Worm (Caenorhabditis elegans): ENCODE results near the gene bcas-2.

Gene bcas-2

DNA sequence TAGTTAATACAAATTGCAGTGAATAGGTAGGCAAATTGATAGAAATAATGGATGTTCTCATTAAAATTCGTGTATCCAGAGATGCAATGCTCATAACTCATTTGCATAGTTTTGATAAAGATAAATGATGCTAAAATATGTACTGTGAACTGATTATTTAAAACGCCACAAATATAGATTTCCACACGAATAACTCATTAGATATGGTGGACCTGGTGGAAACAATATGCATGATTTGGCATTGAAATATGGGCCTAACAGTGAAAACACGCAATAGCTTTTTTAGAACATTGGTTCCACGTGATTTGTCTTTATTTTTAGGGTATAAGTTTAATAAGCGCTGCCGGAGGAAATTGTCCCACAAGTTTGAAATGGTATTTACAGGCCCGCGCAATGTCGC, 24.6 kb upstream of the bcas-2 start, which contains the start of gene srg-3:
Gene srg-3 (minus strand): TSS at position 101 of the 400 bp plus-strand sequence.
- TF ChIP-seq ref-1 (GFP tag; conservative IDR thresholded peaks at IDR 0.05) (no peak), tab-1 (GFP tag; IDR thresholded peaks at IDR 0.05) (no peak), T22C8.4 (GFP tag; IDR thresholded peaks at IDR 0.05) (no peak), ztf-29 (GFP tag; IDR thresholded peaks at IDR 0.05) (no peak), med-1 (GFP tag; optimal IDR thresholded peaks at IDR 0.05; ENCODE audit: insufficient read depth) (no peak), flt-1 (GFP tag; IDR thresholded peaks at IDR 0.05) (no peak), cog-1 (tag; optimal IDR thresholded peaks at IDR 0.05) (no peak), klf-2 (GFP tag; conservative IDR thresholded peaks at IDR 0.05) (no peak), ztf-23 (GFP tag; IDR thresholded peaks at IDR 0.05) (no peak)

DNA sequence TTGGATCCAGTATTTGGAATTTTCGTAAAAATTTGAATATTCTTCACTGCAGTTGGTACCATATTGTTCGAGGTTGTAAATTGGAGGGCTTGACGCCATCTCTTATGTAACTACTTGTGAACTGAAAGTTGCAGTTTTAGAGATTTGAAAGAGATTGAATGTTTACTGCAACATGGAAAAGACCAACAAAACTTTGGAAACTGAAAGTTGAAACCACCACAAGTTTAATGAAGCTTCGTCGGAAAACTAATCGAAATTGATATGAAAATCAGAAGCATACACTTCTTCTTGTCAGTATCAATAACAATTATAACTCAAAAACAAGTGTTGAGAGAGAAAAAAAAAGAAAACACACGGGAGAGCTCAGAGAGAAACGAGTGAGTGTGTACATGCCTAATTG, 22.4 kb upstream of the bcas-2 start, which contains the start of gene srg-7:
Gene srg-7 (minus strand): TSS at position 101 of the 400 bp plus-strand sequence.
- no peak for TF ChIP-seq tab-1 (GFP tag; IDR thresholded peaks at IDR 0.05)
- TF ChIP-seq ztf-23 (GFP tag; IDR thresholded peaks at IDR 0.05), result no peak
- no peak for TF ChIP-seq T22C8.4 (GFP tag; IDR thresholded peaks at IDR 0.05)
- TF ChIP-seq med-1 (GFP tag; optimal IDR thresholded peaks at IDR 0.05; ENCODE audit: insufficient read depth), result no peak
- TF ChIP-seq flt-1 (GFP tag; IDR thresholded peaks at IDR 0.05), result no peak
- TF ChIP-seq klf-2 (GFP tag; conservative IDR thresholded peaks at IDR 0.05), result no peak
- TF ChIP-seq ref-1 (GFP tag; conservative IDR thresholded peaks at IDR 0.05), result no peak
- TF ChIP-seq ztf-29 (GFP tag; IDR thresholded peaks at IDR 0.05), result no peak
- no peak for TF ChIP-seq cog-1 (tag; optimal IDR thresholded peaks at IDR 0.05)

DNA sequence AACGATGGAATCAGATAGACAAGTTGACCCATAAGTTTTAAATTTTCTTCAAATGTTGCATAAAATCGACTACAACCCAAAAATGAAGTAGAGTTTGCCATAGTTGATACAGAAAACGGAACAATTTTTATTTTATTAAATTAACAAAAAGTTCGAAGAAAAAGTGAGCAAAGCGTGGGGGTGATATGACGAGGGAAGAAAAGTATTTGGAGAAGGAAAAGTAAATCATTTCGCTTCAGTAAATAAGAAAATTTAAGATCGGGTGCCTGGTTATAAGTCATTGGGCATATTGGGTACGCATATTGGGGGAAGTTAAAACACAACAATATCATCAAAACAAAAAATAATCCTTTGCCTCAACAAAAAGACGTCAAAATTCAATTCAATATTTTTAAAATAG, 20.3 kb upstream of the bcas-2 start, which contains the start of gene srg-6:
Gene srg-6 (minus strand): TSS at position 101 of the 400 bp plus-strand sequence.
- TF ChIP-seq cog-1 (tag; optimal IDR thresholded peaks at IDR 0.05) (no peak), klf-2 (GFP tag; conservative IDR thresholded peaks at IDR 0.05) (no peak), tab-1 (GFP tag; IDR thresholded peaks at IDR 0.05) (no peak), med-1 (GFP tag; optimal IDR thresholded peaks at IDR 0.05; ENCODE audit: insufficient read depth) (no peak), flt-1 (GFP tag; IDR thresholded peaks at IDR 0.05) (no peak)

DNA sequence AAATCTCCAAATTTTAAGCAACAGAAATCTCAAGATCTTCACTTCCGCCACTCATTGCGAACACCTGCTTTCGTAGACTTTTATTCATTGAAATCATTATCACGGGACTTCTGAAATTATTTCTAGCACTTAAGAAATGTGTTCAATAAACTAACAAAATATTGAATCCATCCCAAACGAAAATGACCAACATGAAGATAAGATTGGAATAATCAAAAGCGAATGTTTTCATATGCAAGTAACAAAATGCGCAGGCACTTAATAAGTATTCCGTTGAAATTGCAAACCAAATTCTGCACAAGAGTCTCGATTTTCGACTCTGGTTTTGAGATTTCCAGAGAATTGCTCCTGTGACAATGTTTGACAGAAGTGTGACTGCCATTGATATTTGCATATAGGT, 18.8 kb upstream of the bcas-2 start, which contains the start of gene srg-5:
Gene srg-5 (minus strand): TSS at position 101 of the 400 bp plus-strand sequence.
- TF ChIP-seq cog-1 (tag; optimal IDR thresholded peaks at IDR 0.05) (no peak), ztf-29 (GFP tag; IDR thresholded peaks at IDR 0.05) (no peak)

DNA sequence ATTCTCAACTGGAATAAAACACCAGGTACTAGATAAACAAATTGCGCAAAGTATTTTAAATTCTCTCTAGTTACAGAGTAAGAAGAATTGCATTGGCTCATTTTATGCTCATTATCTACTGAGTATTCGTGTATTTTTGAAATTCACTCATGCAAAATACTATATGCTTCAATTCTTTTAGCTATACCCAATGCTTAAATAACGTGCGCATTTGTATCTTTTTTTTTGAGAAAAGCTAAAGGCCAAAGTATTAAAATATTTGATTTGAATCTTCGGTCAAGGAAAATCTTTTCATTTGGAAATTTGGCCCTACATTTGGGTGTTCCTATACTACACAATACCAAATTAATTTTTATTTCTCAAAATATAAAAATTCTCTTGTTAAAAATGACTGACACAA, 16.4 kb upstream of the bcas-2 start, which contains the start of gene srg-4:
Gene srg-4 (minus strand): TSS at position 101 of the 400 bp plus-strand sequence.
- TF ChIP-seq T22C8.4 (GFP tag; IDR thresholded peaks at IDR 0.05), result no peak
- no peak for TF ChIP-seq klf-2 (GFP tag; conservative IDR thresholded peaks at IDR 0.05)
- TF ChIP-seq med-1 (GFP tag; optimal IDR thresholded peaks at IDR 0.05; ENCODE audit: insufficient read depth), result no peak
- TF ChIP-seq flt-1 (GFP tag; IDR thresholded peaks at IDR 0.05), result no peak
- TF ChIP-seq ztf-29 (GFP tag; IDR thresholded peaks at IDR 0.05), result no peak
- no peak for TF ChIP-seq cog-1 (tag; optimal IDR thresholded peaks at IDR 0.05)
- TF ChIP-seq tab-1 (GFP tag; IDR thresholded peaks at IDR 0.05), result no peak
- TF ChIP-seq ztf-23 (GFP tag; IDR thresholded peaks at IDR 0.05), result no peak
- no peak for TF ChIP-seq ref-1 (GFP tag; conservative IDR thresholded peaks at IDR 0.05)

DNA sequence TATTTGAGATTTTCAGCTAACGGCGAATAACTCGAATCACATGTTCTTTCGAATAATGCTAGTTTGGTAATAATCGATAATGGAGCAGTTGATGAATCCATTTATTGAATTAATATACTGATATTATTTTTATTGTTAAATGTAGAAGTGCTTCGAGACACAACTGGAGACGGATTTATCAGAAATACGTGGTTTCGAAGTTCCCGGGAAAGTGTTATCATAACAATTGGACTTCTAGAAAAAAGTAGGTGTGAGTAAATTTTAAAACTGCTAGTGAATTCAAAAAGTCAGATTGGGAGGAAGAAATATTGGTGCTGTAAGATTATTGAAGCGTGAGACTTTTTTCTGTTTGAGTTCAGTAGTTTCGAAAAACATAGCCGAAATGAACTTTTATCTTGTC, 14.5 kb upstream of the bcas-2 start, which contains the start of gene srg-2:
Gene srg-2 (minus strand): TSS at position 101 of the 400 bp plus-strand sequence.
- TF ChIP-seq med-1 (GFP tag; optimal IDR thresholded peaks at IDR 0.05; ENCODE audit: insufficient read depth) (no peak), ztf-29 (GFP tag; IDR thresholded peaks at IDR 0.05) (no peak), cog-1 (tag; optimal IDR thresholded peaks at IDR 0.05) (no peak), ref-1 (GFP tag; conservative IDR thresholded peaks at IDR 0.05) (no peak), ztf-23 (GFP tag; IDR thresholded peaks at IDR 0.05) (no peak), tab-1 (GFP tag; IDR thresholded peaks at IDR 0.05) (no peak), klf-2 (GFP tag; conservative IDR thresholded peaks at IDR 0.05) (no peak), T22C8.4 (GFP tag; IDR thresholded peaks at IDR 0.05) (no peak), flt-1 (GFP tag; IDR thresholded peaks at IDR 0.05) (no peak)

DNA sequence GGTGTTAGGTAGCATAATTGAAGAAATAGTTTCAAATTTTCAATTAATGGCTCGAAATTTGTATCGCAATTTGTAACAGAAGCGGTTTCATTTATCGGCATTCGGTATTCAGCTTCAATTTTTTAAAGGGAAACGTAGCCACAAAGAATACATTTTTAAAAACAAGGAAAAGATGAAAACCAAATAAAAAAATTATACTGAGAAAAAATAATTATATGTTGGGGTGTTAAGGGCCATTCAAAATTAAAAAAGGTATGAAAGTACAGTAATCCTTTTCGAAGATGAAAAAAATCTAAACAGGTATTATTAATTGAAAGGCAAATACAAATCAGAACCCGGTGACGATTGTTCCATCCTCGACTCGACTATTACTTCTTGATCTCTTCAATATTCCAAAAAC, 12.6 kb upstream of the bcas-2 start, which contains the start of gene srg-1:
Gene srg-1 (minus strand): TSS at position 101 of the 400 bp plus-strand sequence.
- TF ChIP-seq ref-1 (GFP tag; conservative IDR thresholded peaks at IDR 0.05) (no peak), ztf-23 (GFP tag; IDR thresholded peaks at IDR 0.05) (no peak), klf-2 (GFP tag; conservative IDR thresholded peaks at IDR 0.05) (no peak), tab-1 (GFP tag; IDR thresholded peaks at IDR 0.05) (no peak), cog-1 (tag; optimal IDR thresholded peaks at IDR 0.05) (no peak), flt-1 (GFP tag; IDR thresholded peaks at IDR 0.05) (no peak), med-1 (GFP tag; optimal IDR thresholded peaks at IDR 0.05; ENCODE audit: insufficient read depth) (no peak), ztf-29 (GFP tag; IDR thresholded peaks at IDR 0.05) (no peak), T22C8.4 (GFP tag; IDR thresholded peaks at IDR 0.05) (no peak)

DNA sequence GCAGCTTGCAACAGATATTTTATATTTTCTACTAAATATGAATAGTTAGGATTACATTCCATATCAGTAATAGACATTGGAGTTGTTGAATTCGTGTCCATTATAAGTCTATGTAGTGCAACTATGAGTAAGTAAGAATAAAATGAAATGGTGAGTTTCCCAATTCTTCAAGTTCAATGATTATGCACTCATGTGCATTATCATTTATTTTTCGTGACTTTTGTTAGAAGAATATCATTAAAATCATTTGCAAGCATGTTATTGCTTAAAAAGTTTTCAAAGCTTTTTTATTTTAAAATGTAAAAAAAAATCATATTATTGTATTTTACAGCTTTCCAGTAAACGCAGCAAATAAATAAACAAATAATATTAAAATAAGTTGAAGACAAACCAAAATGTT, 11.0 kb upstream of the bcas-2 start, which contains the start of gene srg-9:
Gene srg-9 (minus strand): TSS at position 101 of the 400 bp plus-strand sequence.
- TF ChIP-seq tab-1 (GFP tag; IDR thresholded peaks at IDR 0.05) (no peak), med-1 (GFP tag; optimal IDR thresholded peaks at IDR 0.05; ENCODE audit: insufficient read depth) (no peak), ztf-29 (GFP tag; IDR thresholded peaks at IDR 0.05) (no peak), flt-1 (GFP tag; IDR thresholded peaks at IDR 0.05) (no peak), ztf-23 (GFP tag; IDR thresholded peaks at IDR 0.05) (no peak), klf-2 (GFP tag; conservative IDR thresholded peaks at IDR 0.05) (no peak), T22C8.4 (GFP tag; IDR thresholded peaks at IDR 0.05) (no peak), ref-1 (GFP tag; conservative IDR thresholded peaks at IDR 0.05) (no peak), cog-1 (tag; optimal IDR thresholded peaks at IDR 0.05) (no peak)

DNA sequence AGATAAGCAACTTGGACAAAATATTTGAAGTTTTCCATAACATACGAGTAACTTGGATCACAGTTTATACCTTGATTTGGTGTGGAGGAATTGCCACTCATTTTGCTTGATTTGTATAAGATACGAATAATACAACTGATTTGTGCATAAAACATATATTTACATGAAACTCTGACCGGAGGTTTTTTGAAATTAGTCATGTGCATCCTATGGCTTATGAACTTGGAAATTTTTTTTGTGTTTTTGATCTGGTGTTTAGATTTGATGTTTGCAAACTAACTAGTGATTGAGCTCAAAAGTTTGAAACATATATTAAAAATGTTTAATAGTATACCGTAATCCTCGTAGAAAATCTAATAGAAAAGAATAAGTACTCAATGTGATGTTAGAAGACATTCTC, 9.1 kb upstream of the bcas-2 start, which contains the start of gene srg-8:
Gene srg-8 (minus strand): TSS at position 101 of the 400 bp plus-strand sequence.
- TF ChIP-seq ref-1 (GFP tag; conservative IDR thresholded peaks at IDR 0.05) (no peak), klf-2 (GFP tag; conservative IDR thresholded peaks at IDR 0.05) (no peak), med-1 (GFP tag; optimal IDR thresholded peaks at IDR 0.05; ENCODE audit: insufficient read depth) (no peak), tab-1 (GFP tag; IDR thresholded peaks at IDR 0.05) (no peak), flt-1 (GFP tag; IDR thresholded peaks at IDR 0.05) (no peak), cog-1 (tag; optimal IDR thresholded peaks at IDR 0.05) (no peak), ztf-23 (GFP tag; IDR thresholded peaks at IDR 0.05) (no peak), T22C8.4 (GFP tag; IDR thresholded peaks at IDR 0.05) (no peak)

DNA sequence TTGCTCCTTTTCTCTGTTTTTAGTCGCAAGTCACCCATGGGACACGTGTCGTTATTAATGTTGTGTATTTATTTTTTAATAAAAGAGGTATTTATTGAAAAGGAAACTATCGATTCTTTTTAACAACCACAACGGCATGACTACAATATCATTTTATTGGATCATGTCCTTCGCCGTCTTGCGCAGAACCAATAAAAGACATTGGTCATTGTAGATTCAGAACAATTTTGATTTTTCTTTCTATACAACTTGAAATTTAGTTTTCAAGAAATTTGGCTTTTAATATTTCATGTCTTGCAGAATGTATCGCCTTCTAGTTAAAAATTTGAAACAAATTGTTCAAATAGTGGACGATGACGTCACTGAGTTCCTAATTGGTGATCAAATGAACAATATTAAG, 5.9 kb upstream of the bcas-2 start, which contains the start of gene amdh-1:
Gene amdh-1 (plus strand): TSS at position 301 of the 400 bp plus-strand sequence.
- TF ChIP-seq flt-1 (GFP tag; IDR thresholded peaks at IDR 0.05) (no peak), klf-2 (GFP tag; conservative IDR thresholded peaks at IDR 0.05) (no peak), ref-1 (GFP tag; conservative IDR thresholded peaks at IDR 0.05) (no peak), T22C8.4 (GFP tag; IDR thresholded peaks at IDR 0.05) (no peak), cog-1 (tag; optimal IDR thresholded peaks at IDR 0.05) (no peak), med-1 (GFP tag; optimal IDR thresholded peaks at IDR 0.05; ENCODE audit: insufficient read depth) (no peak), ztf-23 (GFP tag; IDR thresholded peaks at IDR 0.05) (no peak), tab-1 (GFP tag; IDR thresholded peaks at IDR 0.05) (no peak), ztf-29 (GFP tag; IDR thresholded peaks at IDR 0.05) (no peak)
